Worm (Caenorhabditis elegans) whole organism, L4 larva: Measurements from ENCODE around the gene C06C3.7.

Experiments
- T20F7.1 ChIP-seq: fragments of 200-800 bp; sonication (Bioruptor generic); optimal IDR thresholded peaks from 2 replicates; lab custom pipeline; 2018; ENCODE audit warnings: mild to moderate bottlenecking, missing genetic modification characterization, missing compliant biosample characterization
- T26A8.4 ChIP-seq: fragments of 200-800 bp; sonication (Bioruptor generic); IDR thresholded peaks from 2 replicates; pipeline ENCODE4 v1.3.6; 2022; ENCODE audit warnings: missing genetic modification characterization, missing compliant biosample characterization
- Y75B8A.6 ChIP-seq: fragments of 200-800 bp; sonication (Bioruptor generic); IDR thresholded peaks from 2 replicates; pipeline ENCODE4 v1.3.6; 2022; ENCODE audit warnings: missing genetic modification reagents, missing genetic modification characterization, missing compliant biosample characterization
- ZK337.2 ChIP-seq: fragments of 200-800 bp; sonication (Bioruptor generic); IDR thresholded peaks from 2 replicates; pipeline ENCODE4 v1.3.6; 2022; ENCODE audit warnings: missing genetic modification reagents, missing genetic modification characterization, missing compliant biosample characterization
- ZK546.5 ChIP-seq, 2 experiments: sonication (generic microtip); optimal IDR thresholded peaks; 2 replicates each; lab custom pipeline; 2017; ENCODE audit warnings: missing biosample characterization in 2 of 2, missing genetic modification characterization in 2 of 2
- aha-1 ChIP-seq: fragments of 150-350 bp; peaks from one replicate; lab custom pipeline; 2014; ENCODE audit warnings: missing biosample characterization, missing genetic modification characterization
- ama-1 ChIP-seq: fragments of 150-350 bp; optimal IDR thresholded peaks from 2 replicates; lab custom pipeline; 2014; ENCODE audit warnings: inconsistent platforms, mixed read lengths
- ceh-28 ChIP-seq: fragments of 150-350 bp; optimal IDR thresholded peaks from 2 replicates; lab custom pipeline; 2014; ENCODE audit warnings: missing biosample characterization, missing genetic modification reagents, missing genetic modification characterization
- ceh-44 ChIP-seq: fragments of 200-800 bp; sonication (Bioruptor generic); IDR thresholded peaks from 2 replicates; pipeline ENCODE4 v1.3.6; 2022; ENCODE audit warnings: missing genetic modification reagents, missing genetic modification characterization, missing compliant biosample characterization
- ceh-62 ChIP-seq: sonication (generic microtip); optimal IDR thresholded peaks from 2 replicates; lab custom pipeline; 2017; ENCODE audit warnings: missing biosample characterization, missing genetic modification characterization
- ceh-82 ChIP-seq: sonication (generic microtip); optimal IDR thresholded peaks from 2 replicates; lab custom pipeline; 2017; ENCODE audit warnings: missing biosample characterization, missing genetic modification characterization
- ctbp-1 ChIP-seq: fragments of 200-800 bp; sonication (Bioruptor generic); IDR thresholded peaks from 2 replicates; pipeline ENCODE4 v1.3.6; 2022; ENCODE audit warnings: missing genetic modification reagents, missing genetic modification characterization, missing compliant biosample characterization
- daf-16 ChIP-seq, 3 experiments: sonication (generic microtip); optimal IDR thresholded peaks; 2 replicates each; lab custom pipeline; 2016 to 2017; ENCODE audit warnings: missing genetic modification characterization in 3 of 3, missing genetic modification reagents in 3 of 3, mild to moderate bottlenecking in 2 of 3, missing compliant biosample characterization in 2 of 3, missing biosample characterization in 1 of 3, moderate library complexity in 1 of 3
- dmd-6 ChIP-seq: fragments of 200-800 bp; sonication (Bioruptor generic); IDR thresholded peaks from 2 replicates; pipeline ENCODE4 v1.3.6; 2022; ENCODE audit warnings: missing genetic modification reagents, missing genetic modification characterization, missing compliant biosample characterization
- dmd-8 ChIP-seq: fragments of 200-800 bp; sonication (Bioruptor generic); IDR thresholded peaks from 2 replicates; pipeline ENCODE4 v1.3.6; 2022; ENCODE audit warnings: missing genetic modification characterization, missing compliant biosample characterization
- dve-1 ChIP-seq: sonication (generic microtip); optimal IDR thresholded peaks from 2 replicates; lab custom pipeline; 2017; ENCODE audit warnings: antibody characterized with exemption, mild to moderate bottlenecking, missing genetic modification characterization, missing compliant biosample characterization; ENCODE audit not compliant: insufficient read depth
- hif-1 ChIP-seq, 2 experiments: sonication (generic microtip); optimal IDR thresholded peaks; 2 replicates each; lab custom pipeline; 2016 to 2017; ENCODE audit warnings: missing compliant biosample characterization in 2 of 2, missing genetic modification characterization in 2 of 2, missing genetic modification reagents in 2 of 2, missing genotype in 2 of 2, mild to moderate bottlenecking in 1 of 2
- hlh-11 ChIP-seq: fragments of 200-800 bp; sonication (Bioruptor generic); optimal IDR thresholded peaks from 2 replicates; lab custom pipeline; 2018; ENCODE audit warnings: mild to moderate bottlenecking, missing genetic modification characterization, missing compliant biosample characterization
- hmg-1.1 ChIP-seq: fragments of 200-800 bp; sonication (Bioruptor generic); IDR thresholded peaks from 2 replicates; pipeline ENCODE4 v1.3.6; 2022; ENCODE audit warnings: missing genetic modification reagents, missing genetic modification characterization, missing compliant biosample characterization
- lim-7 ChIP-seq: fragments of 200-800 bp; sonication (Bioruptor generic); IDR thresholded peaks from 2 replicates; pipeline ENCODE4 v1.3.6; 2022; ENCODE audit warnings: missing genetic modification characterization, missing compliant biosample characterization
- lin-1 ChIP-seq: fragments of 200-800 bp; sonication (Bioruptor generic); IDR thresholded peaks from 2 replicates; pipeline ENCODE4 v1.3.6; 2022; ENCODE audit warnings: missing genetic modification reagents, missing genetic modification characterization, missing compliant biosample characterization
- lin-13 ChIP-seq: fragments of 150-350 bp; optimal IDR thresholded peaks from 2 replicates; lab custom pipeline; 2014; ENCODE audit warnings: missing biosample characterization, missing genetic modification reagents, missing genetic modification characterization
- lin-15B ChIP-seq: fragments of 150-350 bp; sonication (generic microtip); optimal IDR thresholded peaks from 3 replicates; lab custom pipeline; 2014; ENCODE audit warnings: missing biosample characterization, missing genetic modification characterization
- lin-39 ChIP-seq: fragments of 150-350 bp; optimal IDR thresholded peaks from 2 replicates; lab custom pipeline; 2014; ENCODE audit warnings: missing biosample characterization, missing genetic modification reagents, missing genetic modification characterization
- lir-3 ChIP-seq: sonication (generic microtip); optimal IDR thresholded peaks from 2 replicates; lab custom pipeline; 2016; ENCODE audit warnings: mild to moderate bottlenecking, missing genetic modification characterization, missing compliant biosample characterization
- lsy-2 ChIP-seq, 2 experiments: fragments of 150-350 bp in 1 of 2; sonication (generic microtip) in 1 of 2; optimal IDR thresholded peaks; 2 replicates each; lab custom pipeline; 2014 to 2017; ENCODE audit warnings: missing biosample characterization in 2 of 2, missing genetic modification characterization in 2 of 2
- madf-5 ChIP-seq, 2 experiments: fragments of 200-800 bp; sonication (Bioruptor generic); IDR thresholded peaks; 2 replicates each; pipeline ENCODE4 v1.3.6; 2022; ENCODE audit warnings: missing compliant biosample characterization in 2 of 2, missing genetic modification characterization in 2 of 2
- mdt-29 ChIP-seq: fragments of 200-800 bp; sonication (Bioruptor generic); IDR thresholded peaks from 2 replicates; pipeline ENCODE4 v1.3.6; 2022; ENCODE audit warnings: missing genetic modification reagents, missing genetic modification characterization, missing compliant biosample characterization
- mes-2 ChIP-seq: sonication (generic microtip); optimal IDR thresholded peaks from 2 replicates; lab custom pipeline; 2016; ENCODE audit warnings: missing genotype, mild to moderate bottlenecking, missing genetic modification characterization, missing compliant biosample characterization; ENCODE audit not compliant: poor library complexity, severe bottlenecking
- mxl-3 ChIP-seq: fragments of 200-800 bp; sonication (Bioruptor generic); optimal IDR thresholded peaks from 2 replicates; lab custom pipeline; 2018; ENCODE audit warnings: mild to moderate bottlenecking, missing genetic modification characterization, missing compliant biosample characterization
- nhr-10 ChIP-seq: fragments of 150-350 bp; optimal IDR thresholded peaks from 2 replicates; lab custom pipeline; 2014; ENCODE audit warnings: missing biosample characterization, missing genetic modification characterization
- nhr-111 ChIP-seq: fragments of 200-800 bp; sonication (Bioruptor generic); optimal IDR thresholded peaks from 2 replicates; lab custom pipeline; 2018; ENCODE audit warnings: mild to moderate bottlenecking, missing genetic modification characterization, missing compliant biosample characterization
- nhr-237 ChIP-seq: sonication (generic microtip); optimal IDR thresholded peaks from 2 replicates; lab custom pipeline; 2017; ENCODE audit warnings: missing biosample characterization, missing genetic modification characterization
- nhr-28 ChIP-seq: fragments of 150-350 bp; optimal IDR thresholded peaks from 2 replicates; lab custom pipeline; 2014; ENCODE audit warnings: missing biosample characterization, missing genetic modification characterization
- nhr-6 ChIP-seq: fragments of 150-350 bp; optimal IDR thresholded peaks from 2 replicates; lab custom pipeline; 2014; ENCODE audit warnings: missing biosample characterization, missing genetic modification characterization
- nhr-77 ChIP-seq: fragments of 150-350 bp; optimal IDR thresholded peaks from 2 replicates; lab custom pipeline; 2014; ENCODE audit warnings: missing biosample characterization, missing genetic modification characterization
- pha-4 ChIP-seq, 2 experiments: fragments of 150-350 bp in 1 of 2; fragments of 200-800 bp in 1 of 2; sonication (Bioruptor generic) in 1 of 2; IDR thresholded peaks in 1 of 2; optimal IDR thresholded peaks in 1 of 2; 2 replicates each; pipeline versions ENCODE4 v1.3.6 to Lab custom; 2014 to 2022; ENCODE audit warnings: missing genetic modification characterization in 2 of 2, missing genetic modification reagents in 2 of 2, missing biosample characterization in 1 of 2, missing compliant biosample characterization in 1 of 2
- php-3 ChIP-seq: fragments of 200-800 bp; sonication (Bioruptor generic); IDR thresholded peaks from 2 replicates; pipeline ENCODE4 v1.3.6; 2022; ENCODE audit warnings: missing genetic modification reagents, missing genetic modification characterization, missing compliant biosample characterization
- set-16 ChIP-seq: fragments of 200-800 bp; sonication (Bioruptor generic); IDR thresholded peaks from 2 replicates; pipeline ENCODE4 v1.3.6; 2022; ENCODE audit warnings: missing genetic modification reagents, missing genetic modification characterization, missing compliant biosample characterization
- spr-1 ChIP-seq: sonication (generic microtip); optimal IDR thresholded peaks from 2 replicates; lab custom pipeline; 2016; ENCODE audit warnings: mild to moderate bottlenecking, missing genetic modification characterization, missing compliant biosample characterization
- tag-97 ChIP-seq: fragments of 200-800 bp; sonication (Bioruptor generic); IDR thresholded peaks from 2 replicates; pipeline ENCODE4 v1.3.6; 2022; ENCODE audit warnings: missing genetic modification characterization, missing compliant biosample characterization
- tra-1 ChIP-seq: fragments of 200-800 bp; sonication (Bioruptor generic); IDR thresholded peaks from 2 replicates; pipeline ENCODE4 v1.3.6; 2022; ENCODE audit warnings: missing genetic modification reagents, missing genetic modification characterization, missing compliant biosample characterization
- unc-62 ChIP-seq, 3 experiments: fragments of 150-350 bp in 1 of 3; sonication (generic microtip); optimal IDR thresholded peaks in 2 of 3; peaks in 1 of 3; 1 replicate in 1 of 3; 2 replicates in 2 of 3; lab custom pipeline; 2014 to 2017; ENCODE audit warnings: missing biosample characterization in 3 of 3, missing genetic modification characterization in 3 of 3, missing genetic modification reagents in 3 of 3, missing genotype in 1 of 3
- zip-11 ChIP-seq: fragments of 200-800 bp; sonication (Bioruptor generic); IDR thresholded peaks from 2 replicates; pipeline ENCODE4 v1.3.6; 2022; ENCODE audit warnings: missing genetic modification characterization, missing compliant biosample characterization

C06C3.7 gene

ce11 chrII:9407469-9407868 lies 22.1 kb downstream of the C06C3.7 start, which contains the start of gene arrd-2:
Gene arrd-2 (plus strand): TSS chrII:9407769.
- TF ChIP-seq mxl-3 (no peak), pha-4 (GFP tag; IDR thresholded peaks at IDR 0.05; lab: Robert Waterston, UW) (no peak), pha-4 (tag; optimal IDR thresholded peaks at IDR 0.05; lab: Kevin White, UChicago) (no peak), unc-62 (GFP tag; optimal IDR thresholded peaks at IDR 0.05 in 1 of 2; lab: Kevin White, UChicago) (peak in 1 of 2 experiments; percentile 42), unc-62 (tag; optimal IDR thresholded peaks at IDR 0.05; lab: Kevin White, UChicago) (no peak), daf-16 (GFP tag; optimal IDR thresholded peaks at IDR 0.05; lab: Kevin White, UChicago) (no peak), daf-16 (tag; optimal IDR thresholded peaks at IDR 0.05; lab: Kevin White, UChicago) (no peak), ceh-28 (tag; lab: Kevin White, UChicago) (no peak), ceh-82 (tag; lab: Kevin White, UChicago) (no peak), lsy-2 (tag; optimal IDR thresholded peaks at IDR 0.05; lab: Kevin White, UChicago) (no peak)

- TF ChIP-seq ZK337.2 (GFP tag; lab: Robert Waterston, UW): no peak
- TF ChIP-seq ama-1 (lab: Kevin White, UChicago): no peak
- no peak for TF ChIP-seq tag-97 (GFP tag; lab: Robert Waterston, UW)
- TF ChIP-seq ceh-28 (tag; lab: Kevin White, UChicago): no peak
- TF ChIP-seq dve-1: no peak
- TF ChIP-seq lin-13 (GFP tag; lab: Kevin White, UChicago): no peak
- TF ChIP-seq zip-11 (GFP tag; lab: Robert Waterston, UW): no peak
- no peak for TF ChIP-seq aha-1 (tag; lab: Kevin White, UChicago)
- TF ChIP-seq dmd-6 (GFP tag; lab: Robert Waterston, UW): no peak
- TF ChIP-seq nhr-237 (tag; lab: Kevin White, UChicago): no peak
- TF ChIP-seq daf-16 (GFP tag; optimal IDR thresholded peaks at IDR 0.05; lab: Kevin White, UChicago): no peak
- TF ChIP-seq daf-16 (tag; optimal IDR thresholded peaks at IDR 0.05; lab: Kevin White, UChicago): no peak
- no peak for TF ChIP-seq ZK546.5 (tag; optimal IDR thresholded peaks at IDR 0.05; lab: Kevin White, UChicago)
- no peak for TF ChIP-seq spr-1 (tag; lab: Kevin White, UChicago)
- TF ChIP-seq php-3 (GFP tag; lab: Robert Waterston, UW): no peak
Measured at ce11 chrII:9411497-9411896, 26.2 kb downstream of the C06C3.7 start, which contains the start of gene M176.9. Gene M176.9 (minus strand): TSS chrII:9411597.

ce11 chrII:9412086-9412608 lies 26.8 kb downstream of the C06C3.7 start, which contains the start of gene arrd-3:
Gene arrd-3 (plus strand): TSS chrII:9412558.
- TF ChIP-seq nhr-111 (GFP tag; lab: Kevin White, UChicago) (no peak), mes-2 (no peak), hif-1 (tag; optimal IDR thresholded peaks at IDR 0.05; lab: Kevin White, UChicago) (no peak), lin-1 (GFP tag; lab: Robert Waterston, UW) (no peak), pha-4 (GFP tag; IDR thresholded peaks at IDR 0.05; lab: Robert Waterston, UW) (no peak), pha-4 (tag; optimal IDR thresholded peaks at IDR 0.05; lab: Kevin White, UChicago) (no peak), tra-1 (no peak), lin-15B (tag; lab: Kevin White, UChicago) (no peak), hmg-1.1 (no peak), mdt-29 (GFP tag; lab: Robert Waterston, UW) (no peak), dve-1 (no peak), ZK546.5 (tag; optimal IDR thresholded peaks at IDR 0.05; lab: Kevin White, UChicago) (no peak), lir-3 (tag; lab: Kevin White, UChicago) (no peak), hlh-11 (tag; lab: Kevin White, UChicago) (peak; percentile 23), Y75B8A.6 (no peak), php-3 (GFP tag; lab: Robert Waterston, UW) (no peak), nhr-6 (no peak), spr-1 (tag; lab: Kevin White, UChicago) (no peak), T20F7.1 (GFP tag; lab: Kevin White, UChicago) (no peak), ctbp-1 (GFP tag; lab: Robert Waterston, UW) (no peak), ceh-62 (tag; lab: Kevin White, UChicago) (no peak), madf-5 (GFP tag; IDR thresholded peaks at IDR 0.05; lab: Robert Waterston, UW) (no peak), tag-97 (GFP tag; lab: Robert Waterston, UW) (no peak), dmd-8 (GFP tag; lab: Robert Waterston, UW) (no peak), T26A8.4 (no peak), nhr-28 (tag; lab: Kevin White, UChicago) (peak; percentile 27), lin-13 (GFP tag; lab: Kevin White, UChicago) (no peak), set-16 (GFP tag; lab: Robert Waterston, UW) (no peak), ceh-44 (GFP tag; lab: Robert Waterston, UW) (no peak), lin-39 (tag; lab: Kevin White, UChicago) (no peak), dmd-6 (GFP tag; lab: Robert Waterston, UW) (peak; percentile 29; the same call in 1 of the 2 replicates), nhr-77 (tag; lab: Kevin White, UChicago) (no peak), nhr-10 (tag; lab: Kevin White, UChicago) (no peak), lim-7 (GFP tag; lab: Robert Waterston, UW) (no peak)
